Fruit fly (Drosophila melanogaster) whole organism, prepupa: Measurements from ENCODE around the gene CG42238.

Experiments used
- CG11762 ChIP-seq: fragments of 200-800 bp; sonication (Bioruptor generic); optimal IDR thresholded peaks from 3 replicates; lab custom pipeline; 2016; ENCODE audit warnings: missing biosample characterization, missing genetic modification characterization; ENCODE audit not compliant: insufficient read depth
- CG11902 ChIP-seq: fragments of 200-800 bp; sonication (Bioruptor generic); optimal IDR thresholded peaks from 3 replicates; lab custom pipeline; 2016; ENCODE audit warnings: missing biosample characterization, missing genetic modification characterization
- CG15336 ChIP-seq: fragments of 200-800 bp; sonication (Bioruptor generic); IDR thresholded peaks from 2 replicates; pipeline ENCODE4 v1.3.6; 2022; ENCODE audit warnings: missing biosample characterization, missing genetic modification characterization
- CG1621 ChIP-seq: fragments of 200-800 bp; sonication (Bioruptor generic); optimal IDR thresholded peaks from 3 replicates; lab custom pipeline; 2018; ENCODE audit warnings: missing biosample characterization, mild to moderate bottlenecking, missing genetic modification characterization
- CG16779 ChIP-seq: fragments of 200-800 bp; sonication (Bioruptor generic); optimal IDR thresholded peaks from 3 replicates; lab custom pipeline; 2017; ENCODE audit warnings: missing biosample characterization, mild to moderate bottlenecking, missing genetic modification characterization
- CG3032 ChIP-seq: fragments of 200-800 bp; optimal IDR thresholded peaks from 2 replicates; lab custom pipeline; 2019; ENCODE audit warnings: missing biosample characterization, mild to moderate bottlenecking, missing genetic modification characterization, moderate library complexity
- CG32006 ChIP-seq: fragments of 200-800 bp; sonication (Bioruptor generic); optimal IDR thresholded peaks from 3 replicates; lab custom pipeline; 2017; ENCODE audit warnings: missing biosample characterization, mild to moderate bottlenecking, missing genetic modification characterization
- CG34406 ChIP-seq: fragments of 200-800 bp; sonication (Bioruptor generic); optimal IDR thresholded peaks from 3 replicates; lab custom pipeline; 2016; ENCODE audit warnings: missing biosample characterization, missing genetic modification characterization
- CG3919 ChIP-seq: fragments of 200-800 bp; sonication (Bioruptor generic); optimal IDR thresholded peaks from 3 replicates; lab custom pipeline; 2016; ENCODE audit warnings: missing biosample characterization, missing genetic modification characterization
- CG4318 ChIP-seq: fragments of 200-800 bp; sonication (Bioruptor generic); optimal IDR thresholded peaks from 3 replicates; lab custom pipeline; 2017; ENCODE audit warnings: missing biosample characterization, mild to moderate bottlenecking, missing genetic modification characterization
- CG6163 ChIP-seq: fragments of 200-800 bp; sonication (Bioruptor generic); IDR thresholded peaks from 3 replicates; pipeline ENCODE4 v1.3.6; 2022; ENCODE audit warnings: missing biosample characterization, missing genetic modification characterization
- CG6792 ChIP-seq: fragments of 200-800 bp; sonication (Bioruptor generic); optimal IDR thresholded peaks from 3 replicates; lab custom pipeline; 2016; ENCODE audit warnings: missing biosample characterization, missing genetic modification characterization
- CG6854 ChIP-seq: fragments of 200-800 bp; sonication (Bioruptor generic); optimal IDR thresholded peaks from 2 replicates; lab custom pipeline; 2017; ENCODE audit warnings: missing biosample characterization, mild to moderate bottlenecking, missing genetic modification characterization
- CG8119 ChIP-seq: fragments of 200-800 bp; sonication (Bioruptor generic); IDR thresholded peaks from 3 replicates; pipeline ENCODE4 v1.3.6; 2022; ENCODE audit warnings: missing biosample characterization, missing genetic modification characterization
- CG8319 ChIP-seq: fragments of 200-800 bp; sonication (Bioruptor generic); optimal IDR thresholded peaks from 3 replicates; lab custom pipeline; 2016; ENCODE audit warnings: missing biosample characterization, missing genetic modification characterization
- CG8632 ChIP-seq: fragments of 200-800 bp; sonication (Bioruptor generic); optimal IDR thresholded peaks from 3 replicates; lab custom pipeline; 2016; ENCODE audit warnings: missing biosample characterization, missing genetic modification characterization
- CG9139 ChIP-seq: fragments of 200-800 bp; sonication (Bioruptor generic); optimal IDR thresholded peaks from 3 replicates; lab custom pipeline; 2017; ENCODE audit warnings: missing biosample characterization, mild to moderate bottlenecking, missing genetic modification characterization
- Eip75B ChIP-seq: fragments of 200-800 bp; sonication (Bioruptor generic); optimal IDR thresholded peaks from 3 replicates; lab custom pipeline; 2016; ENCODE audit warnings: missing biosample characterization, missing genetic modification characterization
- Eip78C ChIP-seq: fragments of 200-800 bp; sonication (Bioruptor generic); peaks from one replicate; lab custom pipeline; 2016; ENCODE audit warnings: missing biosample characterization, missing genetic modification characterization
- Ets21C ChIP-seq: fragments of 200-800 bp; sonication (Bioruptor generic); optimal IDR thresholded peaks from 3 replicates; lab custom pipeline; 2016; ENCODE audit warnings: missing biosample characterization, missing genetic modification characterization
- Ets96B ChIP-seq: fragments of 200-800 bp; optimal IDR thresholded peaks from 2 replicates; lab custom pipeline; 2019; ENCODE audit warnings: missing biosample characterization, mild to moderate bottlenecking, missing genetic modification characterization, moderate library complexity
- Gug ChIP-seq: fragments of 200-800 bp; sonication (Bioruptor generic); IDR thresholded peaks from 2 replicates; pipeline ENCODE4 v1.3.6; 2022; ENCODE audit warnings: missing biosample characterization, missing genetic modification characterization
- Hr39 ChIP-seq: fragments of 200-800 bp; sonication (Bioruptor generic); optimal IDR thresholded peaks from 2 replicates; lab custom pipeline; 2016; ENCODE audit warnings: missing biosample characterization, missing genetic modification characterization
- Lpt ChIP-seq: fragments of 200-800 bp; sonication (Bioruptor generic); optimal IDR thresholded peaks from 3 replicates; lab custom pipeline; 2016; ENCODE audit warnings: missing biosample characterization, missing genetic modification characterization
- OdsH ChIP-seq: fragments of 200-800 bp; sonication (Bioruptor generic); optimal IDR thresholded peaks from 3 replicates; lab custom pipeline; 2016; ENCODE audit warnings: missing biosample characterization, missing genetic modification characterization
- Smox ChIP-seq: fragments of 200-800 bp; sonication (Bioruptor generic); optimal IDR thresholded peaks from 3 replicates; lab custom pipeline; 2016; ENCODE audit warnings: missing biosample characterization, missing genetic modification characterization
- Sox102F ChIP-seq: fragments of 200-800 bp; sonication (Bioruptor generic); optimal IDR thresholded peaks from 2 replicates; lab custom pipeline; 2016; ENCODE audit warnings: missing biosample characterization, mild to moderate bottlenecking, missing genetic modification characterization
- Sox14 ChIP-seq: fragments of 200-800 bp; sonication (Bioruptor generic); optimal IDR thresholded peaks from 3 replicates; lab custom pipeline; 2016; ENCODE audit warnings: missing biosample characterization, missing genetic modification characterization
- Sox15 ChIP-seq: fragments of 200-800 bp; sonication (Bioruptor generic); optimal IDR thresholded peaks from 3 replicates; lab custom pipeline; 2016; ENCODE audit warnings: missing biosample characterization, missing genetic modification characterization
- acj6 ChIP-seq: fragments of 200-800 bp; sonication (Bioruptor generic); optimal IDR thresholded peaks from 3 replicates; lab custom pipeline; 2016; ENCODE audit warnings: missing biosample characterization, missing genetic modification characterization
- cyc ChIP-seq: fragments of 200-800 bp; sonication (Bioruptor generic); optimal IDR thresholded peaks from 3 replicates; lab custom pipeline; 2016; ENCODE audit warnings: missing biosample characterization, missing genetic modification characterization
- dac ChIP-seq: fragments of 200-800 bp; sonication (Bioruptor generic); optimal IDR thresholded peaks from 2 replicates; lab custom pipeline; 2017; ENCODE audit warnings: missing biosample characterization, mild to moderate bottlenecking, missing genetic modification characterization
- dsx ChIP-seq: fragments of 200-800 bp; optimal IDR thresholded peaks from 3 replicates; lab custom pipeline; 2019; ENCODE audit warnings: missing biosample characterization, mild to moderate bottlenecking, missing genetic modification characterization, moderate library complexity; ENCODE audit not compliant: poor library complexity, severe bottlenecking
- eg ChIP-seq: fragments of 200-800 bp; sonication (Bioruptor generic); IDR thresholded peaks from 3 replicates; pipeline ENCODE4 v1.3.6; 2022; ENCODE audit warnings: missing biosample characterization, missing genetic modification characterization
- esn ChIP-seq: fragments of 200-800 bp; sonication (Bioruptor generic); optimal IDR thresholded peaks from 2 replicates; lab custom pipeline; 2016; ENCODE audit warnings: missing biosample characterization, mild to moderate bottlenecking, missing genetic modification characterization, moderate library complexity
- fd59A ChIP-seq: fragments of 200-800 bp; sonication (Bioruptor generic); optimal IDR thresholded peaks from 2 replicates; lab custom pipeline; 2017; ENCODE audit warnings: missing biosample characterization, mild to moderate bottlenecking, missing genetic modification characterization, missing genetic modification reagents
- fkh ChIP-seq: fragments of 200-800 bp; sonication (Bioruptor generic); optimal IDR thresholded peaks from 3 replicates; lab custom pipeline; 2017; ENCODE audit warnings: missing biosample characterization, mild to moderate bottlenecking, missing genetic modification characterization, moderate library complexity
- net ChIP-seq: fragments of 200-800 bp; sonication (Bioruptor generic); optimal IDR thresholded peaks from 3 replicates; lab custom pipeline; 2016; ENCODE audit warnings: missing biosample characterization, missing genetic modification characterization
- salr ChIP-seq, 2 experiments: fragments of 200-800 bp; sonication (Bioruptor generic); optimal IDR thresholded peaks; 3 replicates each; lab custom pipeline; 2016 to 2018; ENCODE audit warnings: missing biosample characterization in 2 of 2, missing genetic modification characterization in 2 of 2, mild to moderate bottlenecking in 1 of 2
- spab ChIP-seq: fragments of 200-800 bp; sonication (Bioruptor generic); optimal IDR thresholded peaks from 2 replicates; lab custom pipeline; 2017; ENCODE audit warnings: missing biosample characterization, mild to moderate bottlenecking, missing genetic modification characterization, missing genetic modification reagents
- ss ChIP-seq, 2 experiments: fragments of 200-800 bp; sonication (Bioruptor generic); optimal IDR thresholded peaks; 2 replicates in 1 of 2; 3 replicates in 1 of 2; lab custom pipeline; 2017 to 2018; ENCODE audit warnings: mild to moderate bottlenecking in 2 of 2, missing biosample characterization in 2 of 2, missing genetic modification characterization in 2 of 2, moderate library complexity in 1 of 2
- svp ChIP-seq: fragments of 200-800 bp; sonication (Bioruptor generic); peaks from one replicate; lab custom pipeline; 2016; ENCODE audit warnings: missing biosample characterization, missing genetic modification characterization
- vri ChIP-seq: fragments of 200-800 bp; sonication (Bioruptor generic); optimal IDR thresholded peaks from 3 replicates; lab custom pipeline; 2016; ENCODE audit warnings: missing biosample characterization, mild to moderate bottlenecking, missing genetic modification characterization

CG42238 gene

dm6 chr2L:20969674-20970297 lies 82.2 kb downstream of the CG42238 start:
- TF ChIP-seq CG6854 (GFP tag; lab: Kevin White, UChicago): no peak
- no peak for TF ChIP-seq fd59A (GFP tag; lab: Kevin White, UChicago)
- TF ChIP-seq CG8119 (GFP tag; lab: Robert Waterston, UW): no peak
- no peak for TF ChIP-seq Sox14 (GFP tag; lab: Kevin White, UChicago)
- peak; percentile 66 for TF ChIP-seq fkh (GFP tag; lab: Kevin White, UChicago)
- TF ChIP-seq svp (GFP tag; lab: Kevin White, UChicago): peak; percentile 90
- no peak for TF ChIP-seq CG8632 (GFP tag; lab: Kevin White, UChicago)
- no peak for TF ChIP-seq CG11902 (GFP tag; lab: Kevin White, UChicago)
- TF ChIP-seq eg (GFP tag; lab: Robert Waterston, UW): no peak
- no peak for TF ChIP-seq CG6792 (GFP tag; lab: Kevin White, UChicago)
- TF ChIP-seq CG1621: no peak
- TF ChIP-seq CG8319: no peak
- TF ChIP-seq CG3032: no peak
- TF ChIP-seq Eip78C (GFP tag; lab: Kevin White, UChicago): peak; percentile 23
- no peak for TF ChIP-seq CG32006 (GFP tag; lab: Kevin White, UChicago)
- no peak for TF ChIP-seq ss (GFP tag; optimal IDR thresholded peaks at IDR 0.05; lab: Kevin White, UChicago)
- TF ChIP-seq spab (GFP tag; lab: Kevin White, UChicago): no peak
- no peak for TF ChIP-seq CG4318 (GFP tag; lab: Kevin White, UChicago)
- no peak for TF ChIP-seq CG15336 (GFP tag; lab: Robert Waterston, UW)
- no peak for TF ChIP-seq Sox102F (GFP tag; lab: Kevin White, UChicago)
- no peak for TF ChIP-seq CG34406 (GFP tag; lab: Kevin White, UChicago)
- TF ChIP-seq Sox15 (GFP tag; lab: Kevin White, UChicago): no peak
- no peak for TF ChIP-seq dac (GFP tag; lab: Kevin White, UChicago)
- peak; percentile 27 for TF ChIP-seq vri
- TF ChIP-seq Ets21C: no peak
- TF ChIP-seq Gug: no peak
- TF ChIP-seq, all 60 proteins: peak for 4

- TF ChIP-seq fkh (GFP tag; lab: Kevin White, UChicago) (peak; percentile 77), CG16779 (no peak), salr (GFP tag; optimal IDR thresholded peaks at IDR 0.05; lab: Kevin White, UChicago) (no peak), CG34406 (GFP tag; lab: Kevin White, UChicago) (no peak), CG11762 (GFP tag; lab: Kevin White, UChicago) (no peak), CG8119 (GFP tag; lab: Robert Waterston, UW) (no peak), OdsH (GFP tag; lab: Kevin White, UChicago) (no peak), Ets21C (no peak)
Observed at dm6 chr2L:20968727-20969126, 83.2 kb downstream of the CG42238 start.

DNA sequence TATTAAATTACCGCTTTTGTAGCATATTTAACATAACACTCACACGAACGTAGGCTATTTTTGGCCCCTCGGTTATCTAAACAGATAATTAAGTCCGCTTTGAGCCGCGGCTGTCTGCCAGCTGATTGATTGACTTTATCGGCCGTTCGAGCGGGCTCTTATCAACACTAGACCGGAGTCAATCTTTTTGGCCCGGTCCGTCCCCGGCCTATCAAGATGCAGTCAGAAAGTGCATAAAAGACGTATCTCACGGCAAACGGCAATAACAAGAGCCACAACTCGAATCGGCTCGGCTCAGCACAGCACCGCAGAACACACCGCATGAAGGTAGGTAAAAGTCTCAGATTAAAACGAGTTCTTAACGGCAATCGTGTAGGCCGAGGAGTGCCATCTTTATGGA lies 87.0 kb downstream of the CG42238 start:
- TF ChIP-seq svp (GFP tag; lab: Kevin White, UChicago): peak; percentile 9
- TF ChIP-seq dsx: no peak
- no peak for TF ChIP-seq fkh (GFP tag; lab: Kevin White, UChicago)
- no peak for TF ChIP-seq CG3919
- peak; percentile 34 to 45 for TF ChIP-seq ss (GFP tag; optimal IDR thresholded peaks at IDR 0.05; lab: Kevin White, UChicago)
- 0 out of 3 replicates have a peak, but pooled peaks have one; percentile 12 for TF ChIP-seq CG6163
- TF ChIP-seq Gug: no peak
- TF ChIP-seq net (GFP tag; lab: Kevin White, UChicago): no peak
- TF ChIP-seq Eip78C (GFP tag; lab: Kevin White, UChicago): no peak
- no peak for TF ChIP-seq Sox15 (GFP tag; lab: Kevin White, UChicago)
- no peak for TF ChIP-seq esn (GFP tag; lab: Kevin White, UChicago)
- TF ChIP-seq CG8119 (GFP tag; lab: Robert Waterston, UW): no peak
- TF ChIP-seq Lpt: no peak
- no peak for TF ChIP-seq Sox102F (GFP tag; lab: Kevin White, UChicago)
- no peak for TF ChIP-seq acj6 (GFP tag; lab: Kevin White, UChicago)
- no peak for TF ChIP-seq CG11762 (GFP tag; lab: Kevin White, UChicago)
- TF ChIP-seq Smox (GFP tag; lab: Kevin White, UChicago): no peak
- TF ChIP-seq Ets21C: no peak
- no peak for TF ChIP-seq dac (GFP tag; lab: Kevin White, UChicago)
- no peak for TF ChIP-seq Eip75B (GFP tag; lab: Kevin White, UChicago)
- peak; percentile 56 for TF ChIP-seq CG1621
- peak; percentile 43 for TF ChIP-seq CG6854 (GFP tag; lab: Kevin White, UChicago)
- no peak for TF ChIP-seq Ets96B
- TF ChIP-seq cyc (GFP tag; lab: Kevin White, UChicago): no peak
- no peak for TF ChIP-seq CG34406 (GFP tag; lab: Kevin White, UChicago)
- TF ChIP-seq Hr39 (GFP tag; lab: Kevin White, UChicago): no peak
- TF ChIP-seq CG15336 (GFP tag; lab: Robert Waterston, UW): no peak
- TF ChIP-seq CG8632 (GFP tag; lab: Kevin White, UChicago): no peak
- TF ChIP-seq eg (GFP tag; lab: Robert Waterston, UW): no peak
- TF ChIP-seq CG32006 (GFP tag; lab: Kevin White, UChicago): no peak
- TF ChIP-seq CG9139 (GFP tag; lab: Kevin White, UChicago): peak; percentile 38
- no peak for TF ChIP-seq CG3032
